Fruit fly (Drosophila melanogaster) whole organism, adult: ENCODE data around the gene Grip163.
A peak's percentile ranks its signal among the peaks of the same experiment; 100 is the strongest.

Source experiments
- CG11617 ChIP-seq: fragments of 200-800 bp; sonication (Bioruptor generic); optimal IDR thresholded peaks from 2 replicates; lab custom pipeline; 2017; ENCODE audit warnings: mild to moderate bottlenecking, missing biosample characterization, missing genetic modification reagents, missing genetic modification characterization
- CG12768 ChIP-seq: fragments of 200-800 bp; sonication (Bioruptor generic); optimal IDR thresholded peaks from 2 replicates; lab custom pipeline; 2017; ENCODE audit warnings: missing biosample characterization, missing genetic modification characterization, mild to moderate bottlenecking, moderate library complexity, missing genetic modification reagents
- CG14711 ChIP-seq: fragments of 200-800 bp; sonication (Bioruptor generic); optimal IDR thresholded peaks from 2 replicates; lab custom pipeline; 2018; ENCODE audit warnings: missing biosample characterization, mild to moderate bottlenecking, missing genetic modification characterization, moderate library complexity
- CG1620 ChIP-seq: fragments of 200-800 bp; sonication (Bioruptor generic); optimal IDR thresholded peaks from 2 replicates; lab custom pipeline; 2016; ENCODE audit warnings: missing biosample characterization, missing genetic modification characterization
- CG33017 ChIP-seq: fragments of 200-800 bp; sonication (Bioruptor generic); optimal IDR thresholded peaks from 2 replicates; lab custom pipeline; 2018; ENCODE audit warnings: missing biosample characterization, mild to moderate bottlenecking, missing genetic modification characterization, moderate library complexity
- CG5204 ChIP-seq: fragments of 200-800 bp; sonication (Bioruptor generic); optimal IDR thresholded peaks from 2 replicates; lab custom pipeline; 2016; ENCODE audit warnings: missing biosample characterization, missing genetic modification characterization
- CG7045 ChIP-seq: fragments of 200-800 bp; sonication (Bioruptor generic); optimal IDR thresholded peaks from 2 replicates; lab custom pipeline; 2017; ENCODE audit warnings: missing biosample characterization, mild to moderate bottlenecking, missing genetic modification characterization
- CG7101 ChIP-seq: fragments of 200-800 bp; sonication (Bioruptor generic); optimal IDR thresholded peaks from 2 replicates; lab custom pipeline; 2018; ENCODE audit warnings: missing biosample characterization, mild to moderate bottlenecking, missing genetic modification characterization, moderate library complexity
- Clk ChIP-seq: fragments of 200-800 bp; sonication (Bioruptor generic); optimal IDR thresholded peaks from 2 replicates; lab custom pipeline; 2017; ENCODE audit warnings: missing biosample characterization, missing genetic modification characterization
- Crg-1 ChIP-seq: fragments of 200-800 bp; sonication (Bioruptor generic); optimal IDR thresholded peaks from 2 replicates; lab custom pipeline; 2016; ENCODE audit warnings: missing biosample characterization, missing genetic modification characterization
- Hr96 ChIP-seq: fragments of 200-800 bp; sonication (Bioruptor generic); optimal IDR thresholded peaks from 2 replicates; lab custom pipeline; 2016; ENCODE audit warnings: missing biosample characterization, missing genetic modification characterization
- bab1 ChIP-seq: fragments of 200-800 bp; sonication (Bioruptor generic); optimal IDR thresholded peaks from 3 replicates; lab custom pipeline; 2019; ENCODE audit warnings: missing biosample characterization, mild to moderate bottlenecking, missing genetic modification characterization, moderate library complexity
- cic ChIP-seq: fragments of 200-800 bp; sonication (Bioruptor generic); optimal IDR thresholded peaks from 2 replicates; lab custom pipeline; 2017; ENCODE audit warnings: missing biosample characterization, mild to moderate bottlenecking, missing genetic modification characterization, moderate library complexity
- cnc ChIP-seq, 2 experiments: fragments of >200 bp; optimal IDR thresholded peaks; 2 replicates each; lab custom pipeline; 2017
- kay ChIP-seq: fragments of 200-800 bp; sonication (Bioruptor generic); peaks from one replicate; lab custom pipeline; 2016; ENCODE audit warnings: missing biosample characterization, missing genetic modification characterization, borderline replicate concordance
- ovo ChIP-seq: fragments of 200-800 bp; sonication (Bioruptor generic); optimal IDR thresholded peaks from 2 replicates; lab custom pipeline; 2016; ENCODE audit warnings: missing biosample characterization, missing genetic modification characterization
- pad ChIP-seq: fragments of 200-800 bp; sonication (Bioruptor generic); optimal IDR thresholded peaks from 3 replicates; lab custom pipeline; 2017; ENCODE audit warnings: missing biosample characterization, missing genetic modification characterization, mild to moderate bottlenecking, moderate library complexity, missing genetic modification reagents
- tj ChIP-seq: fragments of 200-800 bp; sonication (Bioruptor generic); optimal IDR thresholded peaks from 3 replicates; lab custom pipeline; 2017; ENCODE audit warnings: missing biosample characterization, mild to moderate bottlenecking, missing genetic modification characterization, moderate library complexity
- toe ChIP-seq: fragments of 200-800 bp; sonication (Bioruptor generic); optimal IDR thresholded peaks from 2 replicates; lab custom pipeline; 2016; ENCODE audit warnings: missing biosample characterization, missing genetic modification characterization

Grip163 gene

DNA sequence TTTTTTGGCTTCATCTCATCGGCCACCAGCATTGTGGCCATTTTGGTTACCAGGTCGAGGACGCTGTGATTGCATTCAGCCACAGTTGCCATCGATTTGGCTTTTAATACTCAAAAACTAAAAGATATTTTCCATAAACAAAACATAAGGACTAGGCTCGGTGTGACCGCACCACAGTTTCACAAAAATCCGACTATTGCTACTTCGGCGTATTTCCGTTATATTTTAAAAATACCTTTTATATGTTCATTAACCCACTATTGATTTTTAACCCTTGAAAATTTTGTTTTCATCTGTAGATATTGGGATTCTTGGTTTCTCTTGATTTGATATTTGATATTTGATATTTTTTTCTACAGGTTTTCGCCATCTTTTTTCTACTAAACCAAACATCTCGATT lies at the start of gene Grip163:
Gene Grip163, minus strand, starts transcription at position 180 of the 400 bp plus-strand sequence.
- TF ChIP-seq CG14711 (tag; lab: Kevin White, UChicago) (no peak), cnc (optimal IDR thresholded peaks at IDR 0.05; lab: Kevin White, UChicago) (no peak)

DNA sequence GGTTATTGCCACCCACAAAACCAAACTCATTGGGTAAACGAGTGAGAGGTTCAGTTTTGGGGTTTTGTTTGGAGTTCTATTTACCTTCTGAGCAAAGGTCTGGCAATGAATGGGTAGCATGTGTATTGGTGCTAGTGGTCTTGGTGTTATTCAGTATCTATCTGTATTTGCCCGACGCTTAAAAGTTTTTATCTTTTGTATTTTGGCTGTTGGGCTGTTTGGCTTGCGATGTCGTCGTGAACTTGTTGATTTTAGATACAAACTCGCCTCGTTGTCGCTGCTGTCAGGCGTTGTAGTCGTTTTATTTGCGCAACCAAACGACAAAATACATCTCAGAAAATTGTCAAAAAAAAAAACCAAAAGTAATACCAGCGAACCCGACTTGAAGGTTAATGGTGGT lies 47.5 kb upstream of the Grip163 start:
- TF ChIP-seq pad (GFP tag; lab: Kevin White, UChicago) (no peak), CG7045 (GFP tag; lab: Kevin White, UChicago) (peak; percentile 19), cic (GFP tag; lab: Kevin White, UChicago) (peak; percentile 46)

dm6 chr3L:12044279-12044678 lies 46.3 kb upstream of the Grip163 start, which contains the start of gene CG43638:
Gene CG43638 (plus strand): TSS chr3L:12044579.
- no peak for TF ChIP-seq kay (GFP tag; lab: Kevin White, UChicago)
- TF ChIP-seq toe (GFP tag; lab: Kevin White, UChicago): no peak
- TF ChIP-seq CG11617 (GFP tag; lab: Kevin White, UChicago): no peak
- no peak for TF ChIP-seq bab1
- TF ChIP-seq Crg-1: no peak
- no peak for TF ChIP-seq CG12768
- no peak for TF ChIP-seq Hr96 (GFP tag; lab: Kevin White, UChicago)
- TF ChIP-seq CG7101 (tag; lab: Kevin White, UChicago): no peak
- TF ChIP-seq cnc (optimal IDR thresholded peaks at IDR 0.05; lab: Kevin White, UChicago): no peak

DNA sequence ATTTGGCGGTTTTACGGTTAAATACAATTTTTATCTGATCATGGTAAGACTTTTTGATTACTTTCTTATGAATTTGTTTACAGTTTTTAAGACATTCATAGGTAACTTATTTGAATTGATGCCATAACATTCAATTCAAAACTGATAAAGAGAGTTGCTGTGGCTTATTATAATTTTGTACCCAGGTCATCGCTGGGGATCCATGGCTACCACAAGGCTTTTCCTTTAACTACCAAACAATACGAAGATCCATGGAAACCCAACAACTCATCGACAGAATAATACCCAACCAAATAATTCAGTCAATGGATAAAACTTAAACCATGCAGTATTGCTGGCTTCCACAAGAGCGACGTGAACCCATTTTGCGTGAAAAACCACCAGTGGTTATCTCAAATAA lies 44.1 kb upstream of the Grip163 start, which contains the start of gene CG6793:
Gene CG6793, plus strand, starts transcription at position 301 of the 400 bp plus-strand sequence.
- TF ChIP-seq bab1 (no peak), Clk (no peak), CG11617 (GFP tag; lab: Kevin White, UChicago) (no peak), CG1620 (no peak)

dm6 chr3L:12040313-12040924 lies 42.5 kb upstream of the Grip163 start:
- TF ChIP-seq cic (GFP tag; lab: Kevin White, UChicago) (peak; percentile 52), Clk (no peak)

dm6 chr3L:12039084-12039483 lies 41.1 kb upstream of the Grip163 start:
- no peak for TF ChIP-seq Clk
- no peak for TF ChIP-seq CG7101 (tag; lab: Kevin White, UChicago)
- no peak for TF ChIP-seq CG33017 (tag; lab: Kevin White, UChicago)
- TF ChIP-seq CG1620: no peak
- no peak for TF ChIP-seq Hr96 (GFP tag; lab: Kevin White, UChicago)
- no peak for TF ChIP-seq cic (GFP tag; lab: Kevin White, UChicago)
- no peak for TF ChIP-seq tj (GFP tag; lab: Kevin White, UChicago)

dm6 chr3L:12037449-12038163 lies 39.7 kb upstream of the Grip163 start:
- TF ChIP-seq CG1620 (no peak), toe (GFP tag; lab: Kevin White, UChicago) (no peak)

DNA sequence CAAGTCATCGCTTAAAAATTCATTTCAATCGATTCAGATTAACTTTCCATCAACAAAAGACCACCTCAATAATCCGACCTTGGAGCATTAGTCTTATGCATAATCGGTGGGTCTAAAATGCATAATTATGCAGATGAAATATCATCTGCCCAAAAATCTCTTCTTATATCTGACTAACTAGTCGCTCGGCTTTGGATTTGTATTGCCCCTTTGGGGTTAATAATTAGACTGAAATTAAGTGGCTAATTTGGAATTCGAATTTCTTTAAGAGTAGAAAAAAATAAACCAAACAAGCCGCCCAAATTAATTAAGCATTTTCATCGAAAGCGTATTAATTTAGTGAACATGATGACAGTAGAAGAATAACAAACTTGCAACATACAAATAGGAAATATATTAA lies 38.7 kb upstream of the Grip163 start:
- no peak for TF ChIP-seq CG11617 (GFP tag; lab: Kevin White, UChicago)
- TF ChIP-seq pad (GFP tag; lab: Kevin White, UChicago): no peak
- no peak for TF ChIP-seq CG5204 (GFP tag; lab: Kevin White, UChicago)
- TF ChIP-seq CG12768: no peak

DNA sequence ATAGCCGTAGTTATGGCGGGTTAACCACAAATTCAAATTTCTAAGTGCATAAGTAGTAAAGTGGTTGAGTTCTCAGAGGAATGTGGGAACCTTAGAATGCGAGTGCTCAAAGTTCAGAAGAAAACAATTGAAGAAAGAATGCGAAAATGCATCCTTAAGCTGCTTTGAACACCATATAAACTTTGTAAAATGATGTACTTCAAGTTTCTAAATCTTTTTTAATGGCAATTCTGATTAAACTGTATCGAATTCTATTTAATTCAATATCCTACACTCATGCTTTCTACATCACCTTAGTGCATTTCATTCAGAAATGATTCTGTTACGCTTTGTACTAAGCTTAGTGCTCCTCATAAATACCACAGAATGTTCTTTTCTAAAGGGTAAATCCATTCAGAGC lies 34.3 kb upstream of the Grip163 start, which contains the start of gene CG43993:
Gene CG43993, plus strand, starts transcription at position 301 of the 400 bp plus-strand sequence.
- TF ChIP-seq kay (GFP tag; lab: Kevin White, UChicago) (no peak), Hr96 (GFP tag; lab: Kevin White, UChicago) (no peak), CG7101 (tag; lab: Kevin White, UChicago) (no peak), pad (GFP tag; lab: Kevin White, UChicago) (no peak), CG5204 (GFP tag; lab: Kevin White, UChicago) (no peak), CG12768 (no peak), CG1620 (no peak), ovo (GFP tag; lab: Kevin White, UChicago) (no peak), cnc (optimal IDR thresholded peaks at IDR 0.05; lab: Kevin White, UChicago) (no peak)
